Fruit fly (Drosophila melanogaster): Measurements from ENCODE around the gene Coq4.

The Coq4 gene

DNA sequence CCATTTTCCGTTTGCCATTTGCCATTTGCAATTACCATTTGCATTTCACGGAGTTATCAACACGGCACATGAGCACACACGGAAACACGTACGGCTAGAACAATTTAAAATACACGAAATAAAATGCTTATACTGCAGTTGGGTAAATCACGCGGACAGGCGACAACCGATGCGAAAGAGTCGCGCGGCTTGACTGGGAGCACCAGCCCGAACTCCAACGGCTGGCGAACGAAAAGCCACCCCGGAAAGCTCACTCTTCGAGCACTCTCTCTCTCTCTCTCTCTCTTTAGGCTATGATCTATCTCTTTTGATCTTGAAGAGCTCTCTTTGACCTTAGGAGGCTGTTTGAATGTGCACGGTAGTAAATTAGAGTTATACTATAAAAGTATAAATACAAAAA is 12.1 kb downstream of the Coq4 start, which contains the start of gene blot:
Gene blot (minus strand): TSS at position 196 of the 400 bp plus-strand sequence.
- TF ChIP-seq Vsx2 (GFP tag; optimal IDR thresholded peaks at IDR 0.05; ENCODE audit: partially characterized antibody) = peak; percentile 70
- peak; percentile 96 for TF ChIP-seq Dif (GFP tag; optimal IDR thresholded peaks at IDR 0.05; ENCODE audit: partially characterized antibody)
- TF ChIP-seq Sp1 (GFP tag; optimal IDR thresholded peaks at IDR 0.05) = peak; percentile 12
- peak; percentile 93 to 94 for TF ChIP-seq dl (GFP tag; optimal IDR thresholded peaks at IDR 0.05; ENCODE audit: insufficient read depth in 1 of 2, partially characterized antibody in 2 of 2)
- TF ChIP-seq foxo (GFP tag; optimal IDR thresholded peaks at IDR 0.05) = no peak
- peak; percentile 57 for TF ChIP-seq Hr83 (GFP tag; optimal IDR thresholded peaks at IDR 0.05; ENCODE audit: poor library complexity, severe bottlenecking)
- peak; percentile 15 for TF ChIP-seq rgr (GFP tag; optimal IDR thresholded peaks at IDR 0.05)
- TF ChIP-seq Myc (optimal IDR thresholded peaks at IDR 0.05) = no peak
- peak; percentile 6 for TF ChIP-seq Rel (GFP tag; optimal IDR thresholded peaks at IDR 0.05)
- TF ChIP-seq Rel (tag; optimal IDR thresholded peaks at IDR 0.05) = no peak
- TF ChIP-seq brk (GFP tag; optimal IDR thresholded peaks at IDR 0.05) = no peak
- no peak for TF ChIP-seq lola (GFP tag; optimal IDR thresholded peaks at IDR 0.05)
- TF ChIP-seq h (GFP tag; optimal IDR thresholded peaks at IDR 0.05) = no peak
- TF ChIP-seq HLH106 (tag; optimal IDR thresholded peaks at IDR 0.05) = no peak

DNA sequence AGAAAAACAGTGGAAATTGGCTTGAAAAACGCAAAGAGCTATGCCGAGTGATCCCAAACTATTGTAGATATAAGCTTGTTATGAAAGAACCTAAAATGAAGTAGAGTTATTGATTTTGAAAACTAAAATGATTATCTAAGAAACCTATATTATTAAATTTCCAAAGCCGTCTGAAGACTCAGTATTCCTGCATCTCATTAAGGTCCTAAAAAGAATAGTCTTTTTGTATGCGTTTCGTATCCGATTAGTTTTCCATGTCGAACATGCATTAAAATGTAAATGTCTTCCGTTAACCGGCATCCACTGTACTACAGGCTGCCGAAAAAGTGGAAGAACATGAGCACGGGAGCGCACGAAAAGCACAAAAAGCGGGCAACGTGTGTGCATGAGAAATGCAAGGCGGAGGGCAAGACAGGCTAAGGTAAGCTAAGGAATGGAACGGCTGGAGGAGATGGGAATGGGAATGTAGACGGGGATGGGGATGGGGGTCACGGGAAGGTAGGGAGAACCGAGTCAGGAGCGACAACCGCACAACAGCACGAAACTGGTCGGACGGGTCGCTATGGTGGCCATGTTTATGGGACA is 12.7 kb downstream of the Coq4 start:
- TF ChIP-seq jim (GFP tag; optimal IDR thresholded peaks at IDR 0.05) = peak; percentile 3
- peak; percentile 78 for TF ChIP-seq br (GFP tag; optimal IDR thresholded peaks at IDR 0.05)
- TF ChIP-seq Hnf4 (GFP tag; optimal IDR thresholded peaks at IDR 0.05) = peak; percentile 34
- peak; percentile 71 for TF ChIP-seq HLH106 (tag; optimal IDR thresholded peaks at IDR 0.05)
- TF ChIP-seq CG32264 (GFP tag; optimal IDR thresholded peaks at IDR 0.05) = peak; percentile 45
- TF ChIP-seq Mio (GFP tag; optimal IDR thresholded peaks at IDR 0.05) = no peak
- peak; percentile 31 for TF ChIP-seq brk (GFP tag; optimal IDR thresholded peaks at IDR 0.05)
- TF ChIP-seq dsf (GFP tag; optimal IDR thresholded peaks at IDR 0.05; ENCODE audit: borderline replicate concordance) = no peak
- TF ChIP-seq usp (GFP tag; optimal IDR thresholded peaks at IDR 0.05) = no peak
- no peak for TF ChIP-seq Myc (optimal IDR thresholded peaks at IDR 0.05)
- TF ChIP-seq h (GFP tag; optimal IDR thresholded peaks at IDR 0.05) = peak; percentile 65
- peak; percentile 80 for TF ChIP-seq woc (GFP tag; optimal IDR thresholded peaks at IDR 0.05)
- no peak for TF ChIP-seq Dfd (GFP tag; optimal IDR thresholded peaks at IDR 0.05)
- no peak for TF ChIP-seq lola (GFP tag; optimal IDR thresholded peaks at IDR 0.05)
- no peak for TF ChIP-seq GATAd (GFP tag; optimal IDR thresholded peaks at IDR 0.05)
- TF ChIP-seq CG9705 (GFP tag; optimal IDR thresholded peaks at IDR 0.05) = no peak
- no peak for TF ChIP-seq CrebA (GFP tag; optimal IDR thresholded peaks at IDR 0.05; ENCODE audit: borderline replicate concordance)
- no peak for TF ChIP-seq pan (optimal IDR thresholded peaks at IDR 0.05)
- TF ChIP-seq Hr78 (GFP tag; optimal IDR thresholded peaks at IDR 0.05) = no peak
- TF ChIP-seq OdsH (GFP tag; optimal IDR thresholded peaks at IDR 0.05) = peak; percentile 79
- TF ChIP-seq ey (GFP tag; optimal IDR thresholded peaks at IDR 0.05) = peak; percentile 62
- peak; percentile 72 for TF ChIP-seq Sp1 (GFP tag; optimal IDR thresholded peaks at IDR 0.05)
- TF ChIP-seq dmrt93B (GFP tag; optimal IDR thresholded peaks at IDR 0.05) = peak; percentile 23
- TF ChIP-seq Hr83 (GFP tag; optimal IDR thresholded peaks at IDR 0.05; ENCODE audit: poor library complexity, severe bottlenecking) = no peak
- peak in 1 of 2 experiments; percentile 77 for TF ChIP-seq foxo (GFP tag; optimal IDR thresholded peaks at IDR 0.05)
- peak; percentile 4 for TF ChIP-seq sage (GFP tag; optimal IDR thresholded peaks at IDR 0.05)
- no peak for TF ChIP-seq tai (GFP tag; optimal IDR thresholded peaks at IDR 0.05)
- TF ChIP-seq sv (GFP tag; optimal IDR thresholded peaks at IDR 0.05) = no peak
- no peak for TF ChIP-seq Jra (GFP tag; optimal IDR thresholded peaks at IDR 0.05)
- no peak for TF ChIP-seq Vsx2 (GFP tag; optimal IDR thresholded peaks at IDR 0.05; ENCODE audit: partially characterized antibody)
- TF ChIP-seq psq (GFP tag; optimal IDR thresholded peaks at IDR 0.05) = peak; percentile 86
- TF ChIP-seq N (GFP tag; optimal IDR thresholded peaks at IDR 0.05) = no peak
- TF ChIP-seq Rel (GFP tag; optimal IDR thresholded peaks at IDR 0.05) = no peak
- peak; percentile 7 for TF ChIP-seq Rel (tag; optimal IDR thresholded peaks at IDR 0.05)
- peak; percentile 60 for TF ChIP-seq rgr (GFP tag; optimal IDR thresholded peaks at IDR 0.05)
- TF ChIP-seq Abd-B (GFP tag; optimal IDR thresholded peaks at IDR 0.05) = no peak
- peak; percentile 82 for TF ChIP-seq Dif (GFP tag; optimal IDR thresholded peaks at IDR 0.05; ENCODE audit: partially characterized antibody)
- peak; percentile 83 for TF ChIP-seq fru (GFP tag; optimal IDR thresholded peaks at IDR 0.05)
- peak; percentile 5 to 59 for TF ChIP-seq dl (GFP tag; optimal IDR thresholded peaks at IDR 0.05; ENCODE audit: insufficient read depth in 1 of 2, partially characterized antibody in 2 of 2)

All from whole organism, wandering third instar larva.